Worm (Caenorhabditis elegans) whole organism, late embryonic: ENCODE results near the gene thoc-1.

Source experiments
- K02D7.2 ChIP-seq: sonication (generic microtip); optimal IDR thresholded peaks from 2 replicates; lab custom pipeline; 2017; ENCODE audit warnings: mild to moderate bottlenecking, missing genetic modification characterization, missing compliant biosample characterization
- ahr-1 ChIP-seq: sonication (generic microtip); optimal IDR thresholded peaks from 2 replicates; lab custom pipeline; 2016; ENCODE audit warnings: missing genetic modification characterization, missing compliant biosample characterization
- ama-1 ChIP-seq: fragments of 150-350 bp; optimal IDR thresholded peaks from 2 replicates; lab custom pipeline; 2014
- ceh-45 ChIP-seq: fragments of 200-800 bp; sonication (Bioruptor generic); IDR thresholded peaks from 2 replicates; pipeline ENCODE4 v1.3.6; 2022; ENCODE audit warnings: missing genetic modification reagents, missing genetic modification characterization, missing compliant biosample characterization
- ets-4 ChIP-seq: sonication (generic microtip); optimal IDR thresholded peaks from 2 replicates; lab custom pipeline; 2016; ENCODE audit warnings: missing genetic modification characterization, missing compliant biosample characterization
- hlh-8 ChIP-seq: sonication (generic microtip); optimal IDR thresholded peaks from 2 replicates; lab custom pipeline; 2016; ENCODE audit warnings: missing genotype, missing genetic modification characterization, missing compliant biosample characterization
- lin-11 ChIP-seq: fragments of 200-800 bp; sonication (Bioruptor generic); optimal IDR thresholded peaks from 2 replicates; lab custom pipeline; 2018; ENCODE audit warnings: mild to moderate bottlenecking, missing genetic modification characterization, missing compliant biosample characterization
- pqm-1 ChIP-seq: sonication (generic microtip); optimal IDR thresholded peaks from 2 replicates; lab custom pipeline; 2016; ENCODE audit warnings: missing genetic modification characterization, missing compliant biosample characterization
- tbx-7 ChIP-seq: sonication (generic microtip); optimal IDR thresholded peaks from 2 replicates; lab custom pipeline; 2016; ENCODE audit warnings: missing genotype, missing genetic modification characterization, missing compliant biosample characterization
- unc-42 ChIP-seq: sonication (generic microtip); optimal IDR thresholded peaks from 2 replicates; lab custom pipeline; 2016; ENCODE audit warnings: missing genotype, missing genetic modification characterization, missing compliant biosample characterization
- ztf-16 ChIP-seq: sonication (generic microtip); optimal IDR thresholded peaks from 2 replicates; lab custom pipeline; 2017; ENCODE audit warnings: missing genetic modification characterization, missing compliant biosample characterization

DNA sequence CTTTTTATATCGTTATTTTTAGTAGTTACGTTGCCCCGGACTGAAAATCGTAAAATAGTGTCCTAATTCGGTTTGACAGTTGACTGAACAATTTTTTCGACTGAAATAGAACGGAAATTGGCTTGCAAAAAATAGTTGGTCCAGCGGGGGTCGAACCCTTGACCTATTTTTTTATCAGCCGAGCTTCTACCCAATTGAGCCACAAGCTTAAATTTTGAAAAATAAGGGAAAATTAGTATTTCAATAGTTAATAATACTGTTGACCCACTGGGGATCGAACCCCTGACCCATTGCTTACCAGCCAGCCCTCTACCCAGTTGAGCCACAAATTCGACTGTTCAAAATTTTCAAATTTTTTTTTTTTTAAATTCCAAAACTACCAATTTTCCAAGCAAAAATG lies 49.9 kb downstream of the thoc-1 start:
- TF ChIP-seq K02D7.2 (tag; lab: Kevin White, UChicago) (no peak), ama-1 (lab: Kevin White, UChicago) (no peak), tbx-7 (no peak), ets-4 (tag; lab: Kevin White, UChicago) (no peak), lin-11 (tag; lab: Kevin White, UChicago) (no peak), hlh-8 (no peak), ahr-1 (tag; lab: Kevin White, UChicago) (no peak), unc-42 (no peak), ceh-45 (no peak), ztf-16 (tag; lab: Kevin White, UChicago) (no peak), pqm-1 (no peak)
